Fruit fly (Drosophila melanogaster) whole organism, adult: ENCODE data around the gene CG1529.

Source experiments
- CG11617 ChIP-seq: fragments of 200-800 bp; sonication (Bioruptor generic); optimal IDR thresholded peaks from 2 replicates; lab custom pipeline; 2017; ENCODE audit warnings: mild to moderate bottlenecking, missing biosample characterization, missing genetic modification reagents, missing genetic modification characterization
- CG12768 ChIP-seq: fragments of 200-800 bp; sonication (Bioruptor generic); optimal IDR thresholded peaks from 2 replicates; lab custom pipeline; 2017; ENCODE audit warnings: missing biosample characterization, missing genetic modification characterization, mild to moderate bottlenecking, moderate library complexity, missing genetic modification reagents
- CG14711 ChIP-seq: fragments of 200-800 bp; sonication (Bioruptor generic); optimal IDR thresholded peaks from 2 replicates; lab custom pipeline; 2018; ENCODE audit warnings: missing biosample characterization, mild to moderate bottlenecking, missing genetic modification characterization, moderate library complexity
- CG1620 ChIP-seq: fragments of 200-800 bp; sonication (Bioruptor generic); optimal IDR thresholded peaks from 2 replicates; lab custom pipeline; 2016; ENCODE audit warnings: missing biosample characterization, missing genetic modification characterization
- CG33017 ChIP-seq: fragments of 200-800 bp; sonication (Bioruptor generic); optimal IDR thresholded peaks from 2 replicates; lab custom pipeline; 2018; ENCODE audit warnings: missing biosample characterization, mild to moderate bottlenecking, missing genetic modification characterization, moderate library complexity
- CG5204 ChIP-seq: fragments of 200-800 bp; sonication (Bioruptor generic); optimal IDR thresholded peaks from 2 replicates; lab custom pipeline; 2016; ENCODE audit warnings: missing biosample characterization, missing genetic modification characterization
- CG7045 ChIP-seq: fragments of 200-800 bp; sonication (Bioruptor generic); optimal IDR thresholded peaks from 2 replicates; lab custom pipeline; 2017; ENCODE audit warnings: missing biosample characterization, mild to moderate bottlenecking, missing genetic modification characterization
- CG7101 ChIP-seq: fragments of 200-800 bp; sonication (Bioruptor generic); optimal IDR thresholded peaks from 2 replicates; lab custom pipeline; 2018; ENCODE audit warnings: missing biosample characterization, mild to moderate bottlenecking, missing genetic modification characterization, moderate library complexity
- Crg-1 ChIP-seq: fragments of 200-800 bp; sonication (Bioruptor generic); optimal IDR thresholded peaks from 2 replicates; lab custom pipeline; 2016; ENCODE audit warnings: missing biosample characterization, missing genetic modification characterization
- Hr96 ChIP-seq: fragments of 200-800 bp; sonication (Bioruptor generic); optimal IDR thresholded peaks from 2 replicates; lab custom pipeline; 2016; ENCODE audit warnings: missing biosample characterization, missing genetic modification characterization
- bab1 ChIP-seq: fragments of 200-800 bp; sonication (Bioruptor generic); optimal IDR thresholded peaks from 3 replicates; lab custom pipeline; 2019; ENCODE audit warnings: missing biosample characterization, mild to moderate bottlenecking, missing genetic modification characterization, moderate library complexity
- cic ChIP-seq: fragments of 200-800 bp; sonication (Bioruptor generic); optimal IDR thresholded peaks from 2 replicates; lab custom pipeline; 2017; ENCODE audit warnings: missing biosample characterization, mild to moderate bottlenecking, missing genetic modification characterization, moderate library complexity
- cnc ChIP-seq, 2 experiments: fragments of >200 bp; optimal IDR thresholded peaks; 2 replicates each; lab custom pipeline; 2017
- kay ChIP-seq: fragments of 200-800 bp; sonication (Bioruptor generic); peaks from one replicate; lab custom pipeline; 2016; ENCODE audit warnings: missing biosample characterization, missing genetic modification characterization, borderline replicate concordance
- ovo ChIP-seq: fragments of 200-800 bp; sonication (Bioruptor generic); optimal IDR thresholded peaks from 2 replicates; lab custom pipeline; 2016; ENCODE audit warnings: missing biosample characterization, missing genetic modification characterization
- pad ChIP-seq: fragments of 200-800 bp; sonication (Bioruptor generic); optimal IDR thresholded peaks from 3 replicates; lab custom pipeline; 2017; ENCODE audit warnings: missing biosample characterization, missing genetic modification characterization, mild to moderate bottlenecking, moderate library complexity, missing genetic modification reagents
- tj ChIP-seq: fragments of 200-800 bp; sonication (Bioruptor generic); optimal IDR thresholded peaks from 3 replicates; lab custom pipeline; 2017; ENCODE audit warnings: missing biosample characterization, mild to moderate bottlenecking, missing genetic modification characterization, moderate library complexity
- toe ChIP-seq: fragments of 200-800 bp; sonication (Bioruptor generic); optimal IDR thresholded peaks from 2 replicates; lab custom pipeline; 2016; ENCODE audit warnings: missing biosample characterization, missing genetic modification characterization

CG1529 gene

dm6 chrX:21017568-21017967 lies 14.2 kb downstream of the CG1529 start:
- TF ChIP-seq CG33017 (no peak), CG11617 (GFP tag; lab: Kevin White, UChicago) (no peak), Crg-1 (no peak), bab1 (GFP tag; lab: Kevin White, UChicago) (no peak), toe (GFP tag; lab: Kevin White, UChicago) (no peak), CG5204 (GFP tag; lab: Kevin White, UChicago) (no peak), cnc (optimal IDR thresholded peaks at IDR 0.05; lab: Kevin White, UChicago) (no peak), CG12768 (GFP tag; lab: Kevin White, UChicago) (no peak), CG1620 (no peak), CG7101 (tag; lab: Kevin White, UChicago) (no peak), Hr96 (GFP tag; lab: Kevin White, UChicago) (no peak), cic (GFP tag; lab: Kevin White, UChicago) (no peak), kay (GFP tag; lab: Kevin White, UChicago) (no peak), CG14711 (tag; lab: Kevin White, UChicago) (no peak)

- TF ChIP-seq Crg-1 (no peak), CG11617 (GFP tag; lab: Kevin White, UChicago) (no peak), toe (GFP tag; lab: Kevin White, UChicago) (peak; percentile 20), CG5204 (GFP tag; lab: Kevin White, UChicago) (peak; percentile 28), CG7045 (peak; percentile 50)
Measured at dm6 chrX:21010541-21010940, 21.2 kb downstream of the CG1529 start.

dm6 chrX:20984386-20984785 lies 47.4 kb downstream of the CG1529 start, which contains the start of gene CG11666:
CG11666 (plus strand) TSS chrX:20984686.
- TF ChIP-seq CG14711 (tag; lab: Kevin White, UChicago) (no peak), CG11617 (GFP tag; lab: Kevin White, UChicago) (no peak), kay (GFP tag; lab: Kevin White, UChicago) (no peak), CG7101 (tag; lab: Kevin White, UChicago) (no peak), CG33017 (no peak), tj (GFP tag; lab: Kevin White, UChicago) (no peak), CG1620 (no peak), ovo (GFP tag; lab: Kevin White, UChicago) (no peak), cic (GFP tag; lab: Kevin White, UChicago) (no peak), Hr96 (GFP tag; lab: Kevin White, UChicago) (no peak), pad (GFP tag; lab: Kevin White, UChicago) (no peak), bab1 (GFP tag; lab: Kevin White, UChicago) (no peak), cnc (optimal IDR thresholded peaks at IDR 0.05; lab: Kevin White, UChicago) (no peak)
